Fruit fly (Drosophila melanogaster): ENCODE measurements around the gene CG4822.

The CG4822 gene

dm6 chr2L:125364-126252 is 4.1 kb upstream of the CG4822 start:
- TF ChIP-seq Hnf4 (GFP tag; optimal IDR thresholded peaks at IDR 0.05) (peak; percentile 32), lola (GFP tag; optimal IDR thresholded peaks at IDR 0.05) (no peak), psq (GFP tag; optimal IDR thresholded peaks at IDR 0.05) (no peak), dsf (GFP tag; optimal IDR thresholded peaks at IDR 0.05; ENCODE audit: borderline replicate concordance) (no peak)

- TF ChIP-seq Jra (GFP tag; optimal IDR thresholded peaks at IDR 0.05) (no peak), tai (GFP tag; optimal IDR thresholded peaks at IDR 0.05) (no peak), N (GFP tag; optimal IDR thresholded peaks at IDR 0.05) (no peak), brk (GFP tag; optimal IDR thresholded peaks at IDR 0.05) (no peak)
Observed at dm6 chr2L:123007-123327, 1.4 kb upstream of the CG4822 start.

- TF ChIP-seq tai (GFP tag; optimal IDR thresholded peaks at IDR 0.05) (peak; percentile 26), OdsH (GFP tag; optimal IDR thresholded peaks at IDR 0.05) (no peak)
Observed at dm6 chr2L:122167-123006, 833 bp upstream of the CG4822 start.

DNA sequence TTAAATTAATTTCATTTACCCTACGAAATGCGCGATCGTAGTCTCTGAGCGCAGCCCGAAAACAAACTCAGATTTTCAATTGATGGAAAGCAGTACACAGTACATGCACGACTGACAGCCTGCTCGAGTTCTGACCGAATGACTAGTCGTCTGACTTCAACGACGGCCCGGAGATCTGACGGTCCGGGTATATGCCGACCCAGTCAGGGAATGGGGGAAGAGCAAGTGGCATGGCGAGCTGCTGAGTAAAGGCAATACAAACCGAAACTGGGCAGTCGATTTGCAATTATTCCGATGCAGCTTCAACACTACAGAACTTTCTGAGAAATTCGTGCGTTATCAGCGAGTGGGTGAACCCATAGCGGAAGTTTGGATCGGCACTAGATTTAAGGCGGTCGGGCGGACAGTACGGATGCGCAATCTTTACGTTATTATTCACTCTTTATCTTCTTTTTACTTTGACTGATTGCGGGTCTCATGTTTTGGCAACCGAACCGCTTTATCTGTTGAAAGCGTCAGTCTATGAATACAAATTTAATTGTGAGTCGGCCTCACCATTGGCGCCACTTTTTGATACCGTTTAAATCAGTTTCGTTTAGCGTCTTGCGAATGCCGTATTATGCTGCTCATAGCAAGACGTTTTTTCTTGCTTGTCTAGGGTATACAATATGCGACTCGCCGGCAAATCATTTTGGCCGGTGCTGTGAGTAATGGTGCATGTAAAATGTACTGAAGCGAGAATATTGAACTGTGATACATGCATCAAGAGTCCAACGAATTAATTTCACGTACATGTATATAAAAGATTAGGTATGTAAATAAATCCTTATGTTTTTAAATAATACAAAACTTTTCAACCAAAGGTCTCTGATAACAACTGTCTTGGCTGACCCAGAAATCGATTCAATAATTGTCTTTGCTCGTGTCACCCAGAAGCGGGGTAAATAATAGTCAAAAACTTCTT is 780 bp downstream of the CG4822 start:
- TF ChIP-seq br (GFP tag; optimal IDR thresholded peaks at IDR 0.05) (peak; percentile 73), Hr78 (GFP tag; optimal IDR thresholded peaks at IDR 0.05) (no peak), h (GFP tag; optimal IDR thresholded peaks at IDR 0.05) (peak; percentile 62), OdsH (GFP tag; optimal IDR thresholded peaks at IDR 0.05) (peak; percentile 21), fru (GFP tag; optimal IDR thresholded peaks at IDR 0.05) (peak; percentile 45), woc (GFP tag; optimal IDR thresholded peaks at IDR 0.05) (peak; percentile 65), rgr (GFP tag; optimal IDR thresholded peaks at IDR 0.05) (peak; percentile 26), Hnf4 (GFP tag; optimal IDR thresholded peaks at IDR 0.05) (peak; percentile 33), dl (GFP tag; optimal IDR thresholded peaks at IDR 0.05; ENCODE audit: insufficient read depth in 1 of 2, partially characterized antibody in 2 of 2) (peak in 1 of 2 experiments; percentile 8), psq (GFP tag; optimal IDR thresholded peaks at IDR 0.05) (peak; percentile 6), N (GFP tag; optimal IDR thresholded peaks at IDR 0.05) (no peak), Myc (optimal IDR thresholded peaks at IDR 0.05) (no peak), foxo (GFP tag; optimal IDR thresholded peaks at IDR 0.05) (peak in 1 of 2 experiments; percentile 47)

DNA sequence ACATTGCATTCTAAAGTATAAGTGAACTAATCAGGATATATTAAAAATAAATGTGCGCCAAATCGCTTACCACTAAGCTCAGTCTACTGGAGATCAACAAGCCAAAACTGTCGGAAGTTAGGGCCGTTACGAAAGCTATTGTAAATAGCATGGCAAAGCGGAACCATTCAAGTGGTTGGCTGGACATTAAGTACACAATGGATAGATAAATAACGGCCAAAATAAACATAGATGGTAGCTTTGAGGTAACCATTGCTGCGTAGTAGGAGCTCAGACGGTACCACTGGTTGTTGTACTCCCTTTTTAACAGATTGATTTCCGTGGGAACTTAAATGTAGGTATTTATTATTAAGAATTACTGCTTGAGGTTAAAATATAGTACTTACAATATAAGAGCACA is 3.8 kb downstream of the CG4822 start:
- TF ChIP-seq sv (GFP tag; optimal IDR thresholded peaks at IDR 0.05), result peak; percentile 1
- no peak for TF ChIP-seq dmrt93B (GFP tag; optimal IDR thresholded peaks at IDR 0.05)

DNA sequence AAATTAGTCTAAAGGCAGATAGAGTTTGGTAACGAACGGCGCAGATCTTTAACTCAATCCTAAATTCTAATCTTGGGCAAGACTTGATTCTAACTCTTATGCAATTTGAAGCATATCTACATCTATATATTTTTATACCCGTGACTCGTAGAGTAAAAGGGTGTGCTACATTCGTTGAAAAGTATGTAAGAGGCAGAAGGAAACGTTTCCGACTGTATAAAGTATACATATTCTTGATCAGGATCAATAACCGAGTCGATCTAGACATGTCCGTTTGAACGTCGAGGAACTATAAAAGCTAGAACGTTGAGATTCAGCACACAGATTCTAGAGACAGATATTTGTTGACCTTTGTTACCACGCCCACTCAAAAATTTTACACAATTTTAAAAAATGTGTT is 5.2 kb downstream of the CG4822 start, which contains the start of gene CG13694:
Gene CG13694 (minus strand): TSS at position 101 of the 400 bp plus-strand sequence.
- TF ChIP-seq rgr (GFP tag; optimal IDR thresholded peaks at IDR 0.05) (no peak), fru (GFP tag; optimal IDR thresholded peaks at IDR 0.05) (no peak), Hr83 (GFP tag; optimal IDR thresholded peaks at IDR 0.05; ENCODE audit: poor library complexity, severe bottlenecking) (no peak), dmrt93B (GFP tag; optimal IDR thresholded peaks at IDR 0.05) (no peak), CrebA (GFP tag; optimal IDR thresholded peaks at IDR 0.05; ENCODE audit: borderline replicate concordance) (no peak), Dfd (GFP tag; optimal IDR thresholded peaks at IDR 0.05) (peak; percentile 63), sage (GFP tag; optimal IDR thresholded peaks at IDR 0.05) (no peak)

Measured in whole organism, wandering third instar larva.